Fruit fly (Drosophila melanogaster): ENCODE data around the gene Klp31E.

Gene Klp31E

dm6 chr2L:10439174-10439573, 25.4 kb downstream of the Klp31E start, which contains the start of gene Nse4 (continued):
- TF ChIP-seq Side (GFP tag; optimal IDR thresholded peaks at IDR 0.05), result no peak
- TF ChIP-seq CG7372 (GFP tag; IDR thresholded peaks at IDR 0.05), result no peak
- TF ChIP-seq Vsx1 (GFP tag; optimal IDR thresholded peaks at IDR 0.05), result no peak
- TF ChIP-seq ewg (GFP tag; optimal IDR thresholded peaks at IDR 0.05), result no peak
- TF ChIP-seq Hr39 (optimal IDR thresholded peaks at IDR 0.05), result no peak
- TF ChIP-seq pzg (GFP tag; optimal IDR thresholded peaks at IDR 0.05), result peak; percentile 61
- TF ChIP-seq Tbp (GFP tag; optimal IDR thresholded peaks at IDR 0.05), result no peak
- TF ChIP-seq CG17829 (tag; optimal IDR thresholded peaks at IDR 0.05), result peak; percentile 10
- peak; percentile 79 for TF ChIP-seq Scr (GFP tag; IDR thresholded peaks at IDR 0.05; ENCODE audit: partially characterized antibody)
- TF ChIP-seq ab (GFP tag; optimal IDR thresholded peaks at IDR 0.05), result no peak
- TF ChIP-seq abd-A (tag; optimal IDR thresholded peaks at IDR 0.05), result no peak
- no peak for TF ChIP-seq CG9437 (GFP tag; optimal IDR thresholded peaks at IDR 0.05)
- no peak for TF ChIP-seq NC2α (GFP tag; optimal IDR thresholded peaks at IDR 0.05)
- no peak for TF ChIP-seq CG10431 (GFP tag; optimal IDR thresholded peaks at IDR 0.05)
- TF ChIP-seq CG15479 (GFP tag; optimal IDR thresholded peaks at IDR 0.05), result no peak
- no peak for TF ChIP-seq fd102C (GFP tag; optimal IDR thresholded peaks at IDR 0.05)
- TF ChIP-seq CG18764 (GFP tag; optimal IDR thresholded peaks at IDR 0.05), result no peak
- TF ChIP-seq eyg (GFP tag; optimal IDR thresholded peaks at IDR 0.05), result no peak
- TF ChIP-seq zf30C (GFP tag; optimal IDR thresholded peaks at IDR 0.05), result no peak
- TF ChIP-seq Eip74EF (GFP tag; optimal IDR thresholded peaks at IDR 0.05), result no peak
- no peak for TF ChIP-seq CG7745 (tag; optimal IDR thresholded peaks at IDR 0.05)
- TF ChIP-seq CG13894 (tag; optimal IDR thresholded peaks at IDR 0.05), result no peak
- no peak for TF ChIP-seq CG15601 (tag; optimal IDR thresholded peaks at IDR 0.05)
- peak; percentile 99 for TF ChIP-seq CG1603 (tag; optimal IDR thresholded peaks at IDR 0.05)
- TF ChIP-seq CG18011 (GFP tag; optimal IDR thresholded peaks at IDR 0.05), result no peak
- no peak for TF ChIP-seq odd (GFP tag; optimal IDR thresholded peaks at IDR 0.05)
- no peak for TF ChIP-seq vfl (GFP tag; optimal IDR thresholded peaks at IDR 0.05)
- TF ChIP-seq grn (GFP tag; optimal IDR thresholded peaks at IDR 0.05), result no peak
- no peak for TF ChIP-seq en (GFP tag; optimal IDR thresholded peaks at IDR 0.05)
- TF ChIP-seq Adf1 (GFP tag; IDR thresholded peaks at IDR 0.05), result no peak
- TF ChIP-seq kni (GFP tag; optimal IDR thresholded peaks at IDR 0.05), result no peak
- no peak for TF ChIP-seq slou (GFP tag; optimal IDR thresholded peaks at IDR 0.05)
- TF ChIP-seq CG8765 (GFP tag; IDR thresholded peaks at IDR 0.05), result no peak
- TF ChIP-seq CG18619 (GFP tag; optimal IDR thresholded peaks at IDR 0.05), result no peak
- peak; percentile 75 for TF ChIP-seq Dp (GFP tag; optimal IDR thresholded peaks at IDR 0.05)
- peak; percentile 68 for TF ChIP-seq hbn (GFP tag; IDR thresholded peaks at IDR 0.05; ENCODE audit: partially characterized antibody)
- TF ChIP-seq E2f1 (GFP tag; IDR thresholded peaks at IDR 0.05), result no peak
- no peak for TF ChIP-seq CG30431 (GFP tag; optimal IDR thresholded peaks at IDR 0.05)
- no peak for TF ChIP-seq CG33557 (GFP tag; optimal IDR thresholded peaks at IDR 0.05)
- no peak for TF ChIP-seq ems (GFP tag; optimal IDR thresholded peaks at IDR 0.05)
- no peak for TF ChIP-seq chm (GFP tag; IDR thresholded peaks at IDR 0.05)
- TF ChIP-seq NC2β (GFP tag; optimal IDR thresholded peaks at IDR 0.05), result no peak
- TF ChIP-seq CG7963 (GFP tag; IDR thresholded peaks at IDR 0.05; ENCODE audit: partially characterized antibody), result peak; percentile 90
- no peak for TF ChIP-seq Atf-2 (GFP tag; optimal IDR thresholded peaks at IDR 0.05)
- TF ChIP-seq CG4617 (GFP tag; optimal IDR thresholded peaks at IDR 0.05; ENCODE audit: borderline replicate concordance), result peak; percentile 41
- no peak for TF ChIP-seq Dip2 (GFP tag; IDR thresholded peaks at IDR 0.05)
- TF ChIP-seq Doc3 (GFP tag; IDR thresholded peaks at IDR 0.05; ENCODE audit: partially characterized antibody), result peak; percentile 46; the same call in 2 of the 3 replicates
- no peak for TF ChIP-seq CG11247 (GFP tag; IDR thresholded peaks at IDR 0.05)
- no peak for TF ChIP-seq CG8089 (GFP tag; optimal IDR thresholded peaks at IDR 0.05)
- peak; percentile 69 for TF ChIP-seq CG2116 (GFP tag; optimal IDR thresholded peaks at IDR 0.05)
- TF ChIP-seq sug (tag; optimal IDR thresholded peaks at IDR 0.05), result peak; percentile 2

Measured in whole organism, embryonic.